Worm (Caenorhabditis elegans) whole organism, early embryonic: ENCODE measurements around the gene rig-4.

Experiments
- B0310.2 ChIP-seq: sonication (generic microtip); optimal IDR thresholded peaks from 2 replicates; lab custom pipeline; 2016; ENCODE audit warnings: mild to moderate bottlenecking, missing genetic modification characterization, missing compliant biosample characterization
- F13C5.2 ChIP-seq: sonication (generic microtip); optimal IDR thresholded peaks from 2 replicates; lab custom pipeline; 2017; ENCODE audit warnings: mild to moderate bottlenecking, missing genetic modification characterization, inconsistent platforms, missing compliant biosample characterization
- aly-1 ChIP-seq: sonication (generic microtip); optimal IDR thresholded peaks from 2 replicates; lab custom pipeline; 2016; ENCODE audit warnings: missing genetic modification characterization, missing compliant biosample characterization
- ama-1 ChIP-seq: fragments of 150-350 bp; optimal IDR thresholded peaks from 2 replicates; lab custom pipeline; 2014
- ceh-13 ChIP-seq: fragments of 200-800 bp; sonication (Bioruptor generic); optimal IDR thresholded peaks from 2 replicates; lab custom pipeline; 2018; ENCODE audit warnings: mild to moderate bottlenecking, missing genetic modification characterization, missing compliant biosample characterization
- ceh-36 ChIP-seq: sonication (generic microtip); optimal IDR thresholded peaks from 2 replicates; lab custom pipeline; 2016; ENCODE audit warnings: missing genetic modification characterization, inconsistent platforms, missing compliant biosample characterization
- ets-7 ChIP-seq: sonication (generic microtip); optimal IDR thresholded peaks from 2 replicates; lab custom pipeline; 2016; ENCODE audit warnings: missing genotype, missing genetic modification characterization, missing compliant biosample characterization
- flt-1 ChIP-seq: fragments of 200-800 bp; sonication (Bioruptor generic); IDR thresholded peaks from 2 replicates; pipeline ENCODE4 v1.3.6; 2022; ENCODE audit warnings: missing genetic modification characterization, missing compliant biosample characterization
- hmbx-1 ChIP-seq: sonication (generic microtip); optimal IDR thresholded peaks from 2 replicates; lab custom pipeline; 2016; ENCODE audit warnings: mild to moderate bottlenecking, missing genetic modification characterization, missing compliant biosample characterization
- hmg-4 ChIP-seq: fragments of 200-800 bp; sonication (Bioruptor generic); optimal IDR thresholded peaks from 2 replicates; lab custom pipeline; 2018; ENCODE audit warnings: mild to moderate bottlenecking, missing genetic modification characterization, missing compliant biosample characterization
- hnd-1 ChIP-seq: sonication (generic microtip); optimal IDR thresholded peaks from 2 replicates; lab custom pipeline; 2016; ENCODE audit warnings: missing genetic modification characterization, missing compliant biosample characterization
- pes-1 ChIP-seq: fragments of 200-800 bp; sonication (Bioruptor generic); IDR thresholded peaks from 2 replicates; pipeline ENCODE4 v1.3.6; 2022; ENCODE audit warnings: missing genetic modification reagents, missing genetic modification characterization, missing compliant biosample characterization
- scrt-1 ChIP-seq: fragments of 200-800 bp; sonication (Bioruptor generic); IDR thresholded peaks from 2 replicates; pipeline ENCODE4 v1.3.6; 2022; ENCODE audit warnings: missing genetic modification characterization, missing compliant biosample characterization
- sea-1 ChIP-seq: fragments of 200-800 bp; sonication (Bioruptor generic); conservative IDR thresholded peaks from 2 replicates; pipeline ENCODE4 v1.3.6; 2022; ENCODE audit warnings: missing genetic modification characterization, missing compliant biosample characterization
- tbx-11 ChIP-seq: fragments of 200-800 bp; sonication (Bioruptor generic); IDR thresholded peaks from 2 replicates; pipeline ENCODE4 v1.3.6; 2022; ENCODE audit warnings: missing genetic modification characterization, missing compliant biosample characterization
- tbx-37 ChIP-seq: fragments of 200-800 bp; sonication (Bioruptor generic); conservative IDR thresholded peaks from 2 replicates; pipeline ENCODE4 v1.3.6; 2022; ENCODE audit warnings: missing genetic modification reagents, missing genetic modification characterization, missing compliant biosample characterization
- tra-4 ChIP-seq: sonication (generic microtip); optimal IDR thresholded peaks from 2 replicates; lab custom pipeline; 2017; ENCODE audit warnings: missing genetic modification characterization, missing compliant biosample characterization

Gene rig-4

ce11 chrIV:8013849-8014248 is 9.9 kb upstream of the rig-4 start, which contains the start of gene C26B2.8:
Gene C26B2.8, plus strand, starts transcription at chrIV:8014149.
- no peak for TF ChIP-seq hnd-1 (tag; lab: Kevin White, UChicago)
- TF ChIP-seq sea-1, result no peak
- no peak for TF ChIP-seq scrt-1 (GFP tag; lab: Robert Waterston, UW)
- no peak for TF ChIP-seq ceh-13
- TF ChIP-seq aly-1 (tag; lab: Kevin White, UChicago), result no peak
- TF ChIP-seq pes-1 (GFP tag; lab: Robert Waterston, UW), result no peak
- TF ChIP-seq ets-7 (tag; lab: Kevin White, UChicago), result no peak
- TF ChIP-seq B0310.2, result no peak
- no peak for TF ChIP-seq ama-1 (lab: Kevin White, UChicago)
- no peak for TF ChIP-seq flt-1 (GFP tag; lab: Robert Waterston, UW)
- TF ChIP-seq hmg-4 (GFP tag; lab: Kevin White, UChicago), result no peak
- TF ChIP-seq ceh-36 (tag; lab: Kevin White, UChicago), result no peak
- TF ChIP-seq tbx-37 (GFP tag; lab: Robert Waterston, UW), result no peak
- TF ChIP-seq tra-4, result no peak
- TF ChIP-seq hmbx-1 (tag; lab: Kevin White, UChicago), result no peak
- TF ChIP-seq F13C5.2 (tag; lab: Kevin White, UChicago), result no peak
- no peak for TF ChIP-seq tbx-11 (GFP tag; lab: Robert Waterston, UW)

DNA sequence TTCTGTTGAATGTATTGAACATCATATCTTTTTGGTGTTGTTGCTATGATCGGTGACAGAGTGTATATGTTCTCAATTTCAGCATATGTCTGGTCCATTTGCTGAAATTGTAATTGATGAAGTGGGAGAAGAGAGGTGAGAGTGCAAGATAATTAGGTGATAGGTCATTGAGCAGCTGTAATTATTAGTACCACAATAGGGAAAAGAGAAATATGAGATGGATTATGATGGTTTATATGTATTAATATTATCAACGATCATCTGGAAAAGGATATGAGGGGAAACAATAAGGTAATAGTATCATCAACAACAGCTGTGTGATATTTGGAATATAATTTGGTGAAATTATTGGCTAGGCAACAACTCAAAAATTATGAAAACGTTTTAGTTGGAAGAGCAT is 8.4 kb upstream of the rig-4 start, which contains the start of gene Y42H9B.3:
Y42H9B.3 (minus strand) TSS at position 101 of the 400 bp plus-strand sequence.
- no peak for TF ChIP-seq hmg-4 (GFP tag; lab: Kevin White, UChicago)
- no peak for TF ChIP-seq ceh-13
- TF ChIP-seq tbx-11 (GFP tag; lab: Robert Waterston, UW), result no peak
- TF ChIP-seq scrt-1 (GFP tag; lab: Robert Waterston, UW), result no peak

- no peak for TF ChIP-seq aly-1 (tag; lab: Kevin White, UChicago)
- TF ChIP-seq F13C5.2 (tag; lab: Kevin White, UChicago), result no peak
- TF ChIP-seq tbx-11 (GFP tag; lab: Robert Waterston, UW), result no peak
- no peak for TF ChIP-seq tbx-37 (GFP tag; lab: Robert Waterston, UW)
- TF ChIP-seq pes-1 (GFP tag; lab: Robert Waterston, UW), result no peak
- TF ChIP-seq tra-4, result no peak
- no peak for TF ChIP-seq hnd-1 (tag; lab: Kevin White, UChicago)
- no peak for TF ChIP-seq ets-7 (tag; lab: Kevin White, UChicago)
- no peak for TF ChIP-seq ama-1 (lab: Kevin White, UChicago)
Observed at ce11 chrIV:8010521-8010920, 6.6 kb upstream of the rig-4 start.

- TF ChIP-seq ceh-36 (tag; lab: Kevin White, UChicago), result no peak
- TF ChIP-seq sea-1, result no peak
- peak; percentile 45 for TF ChIP-seq hmg-4 (GFP tag; lab: Kevin White, UChicago)
- TF ChIP-seq aly-1 (tag; lab: Kevin White, UChicago), result no peak
- no peak for TF ChIP-seq ama-1 (lab: Kevin White, UChicago)
- no peak for TF ChIP-seq ets-7 (tag; lab: Kevin White, UChicago)
Observed at ce11 chrIV:8009374-8009773, 5.5 kb upstream of the rig-4 start.

DNA sequence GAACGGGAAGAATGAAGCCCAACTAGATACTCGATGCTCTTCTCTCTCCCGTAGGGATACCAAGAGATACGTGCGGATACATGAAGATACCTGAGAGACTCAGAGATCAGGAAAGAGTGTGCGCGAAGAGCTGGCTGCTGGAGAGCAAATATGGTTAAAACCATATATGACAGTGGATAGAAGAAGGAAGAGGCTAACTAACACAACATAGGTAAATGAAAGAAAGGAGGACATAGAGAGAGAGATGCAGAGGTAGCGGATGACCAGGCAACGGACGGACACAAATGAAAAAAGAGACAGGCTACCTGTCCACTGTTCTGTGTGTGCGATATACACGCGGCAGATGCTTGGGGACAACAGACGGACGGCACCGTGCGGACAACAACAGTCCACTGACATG is 4.2 kb upstream of the rig-4 start:
- 0 out of 2 replicates have a peak, but pooled peaks have one; percentile 6 for TF ChIP-seq tbx-11 (GFP tag; lab: Robert Waterston, UW)
- no peak for TF ChIP-seq sea-1
- TF ChIP-seq ceh-36 (tag; lab: Kevin White, UChicago), result no peak
- TF ChIP-seq pes-1 (GFP tag; lab: Robert Waterston, UW), result no peak
- TF ChIP-seq hmbx-1 (tag; lab: Kevin White, UChicago), result no peak
- no peak for TF ChIP-seq tbx-37 (GFP tag; lab: Robert Waterston, UW)
- TF ChIP-seq aly-1 (tag; lab: Kevin White, UChicago), result no peak
- TF ChIP-seq B0310.2, result no peak
- TF ChIP-seq ceh-13, result no peak
- TF ChIP-seq scrt-1 (GFP tag; lab: Robert Waterston, UW), result 0 out of 2 replicates have a peak, but pooled peaks have one; percentile 6
- no peak for TF ChIP-seq hnd-1 (tag; lab: Kevin White, UChicago)
- TF ChIP-seq hmg-4 (GFP tag; lab: Kevin White, UChicago), result peak; percentile 73
- no peak for TF ChIP-seq tra-4
- TF ChIP-seq ama-1 (lab: Kevin White, UChicago), result no peak
- TF ChIP-seq flt-1 (GFP tag; lab: Robert Waterston, UW), result no peak
- TF ChIP-seq F13C5.2 (tag; lab: Kevin White, UChicago), result peak; percentile 2
- TF ChIP-seq ets-7 (tag; lab: Kevin White, UChicago), result no peak

DNA sequence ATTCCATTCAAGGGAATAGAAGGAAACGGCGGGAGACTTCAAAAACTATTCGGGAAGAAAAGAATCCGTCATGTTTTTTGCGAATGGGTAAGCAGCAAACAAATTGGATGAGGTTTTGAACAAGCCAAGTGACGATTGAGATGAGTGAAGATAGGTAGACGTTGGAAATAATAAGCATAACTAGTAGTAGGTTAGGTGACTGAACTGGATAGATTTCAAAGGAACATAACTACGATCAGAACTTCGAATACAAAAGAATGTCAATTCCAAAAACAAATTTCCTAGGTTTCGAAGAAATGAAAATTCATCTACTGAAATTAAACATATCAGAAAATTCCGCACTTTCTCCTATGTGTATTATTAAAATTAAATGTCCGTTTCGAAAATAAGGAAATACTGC is 3.6 kb upstream of the rig-4 start:
- TF ChIP-seq tbx-37 (GFP tag; lab: Robert Waterston, UW) (no peak), pes-1 (GFP tag; lab: Robert Waterston, UW) (no peak), tra-4 (no peak)

ce11 chrIV:8006161-8006560 is 2.2 kb upstream of the rig-4 start:
- TF ChIP-seq ets-7 (tag; lab: Kevin White, UChicago) (no peak), tra-4 (no peak), F13C5.2 (tag; lab: Kevin White, UChicago) (no peak), tbx-37 (GFP tag; lab: Robert Waterston, UW) (no peak), hmg-4 (GFP tag; lab: Kevin White, UChicago) (no peak), hnd-1 (tag; lab: Kevin White, UChicago) (no peak), aly-1 (tag; lab: Kevin White, UChicago) (no peak), B0310.2 (no peak), hmbx-1 (tag; lab: Kevin White, UChicago) (no peak), flt-1 (GFP tag; lab: Robert Waterston, UW) (no peak)

DNA sequence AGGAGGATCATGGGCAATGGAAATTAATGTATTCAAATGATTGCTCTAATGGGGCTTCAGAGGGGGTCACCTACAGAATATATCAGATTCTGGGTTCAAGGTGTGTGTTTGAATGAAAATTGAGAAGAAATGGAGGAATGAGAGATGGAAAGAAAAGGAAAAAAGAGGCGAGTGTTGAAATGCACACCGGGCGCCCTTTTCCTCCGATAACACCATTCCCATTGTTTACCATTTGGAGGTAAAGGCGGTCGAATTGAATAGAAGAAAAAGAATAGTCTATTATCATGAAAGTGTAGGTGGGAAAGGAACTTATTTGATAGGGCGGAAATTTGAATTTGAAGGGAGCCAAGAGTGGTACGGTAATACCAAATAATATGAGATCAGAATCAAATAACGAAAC is 1.5 kb upstream of the rig-4 start:
- TF ChIP-seq hmbx-1 (tag; lab: Kevin White, UChicago) (no peak), ets-7 (tag; lab: Kevin White, UChicago) (no peak), hmg-4 (GFP tag; lab: Kevin White, UChicago) (no peak), pes-1 (GFP tag; lab: Robert Waterston, UW) (no peak), hnd-1 (tag; lab: Kevin White, UChicago) (no peak), aly-1 (tag; lab: Kevin White, UChicago) (no peak), scrt-1 (GFP tag; lab: Robert Waterston, UW) (no peak), ceh-13 (no peak), tbx-11 (GFP tag; lab: Robert Waterston, UW) (no peak), B0310.2 (no peak), F13C5.2 (tag; lab: Kevin White, UChicago) (no peak), tbx-37 (GFP tag; lab: Robert Waterston, UW) (no peak), ama-1 (lab: Kevin White, UChicago) (no peak), ceh-36 (tag; lab: Kevin White, UChicago) (no peak), sea-1 (no peak), tra-4 (no peak), flt-1 (GFP tag; lab: Robert Waterston, UW) (no peak)
